Fruit fly (Drosophila melanogaster): Measurements from ENCODE around the gene snk.

DNA sequence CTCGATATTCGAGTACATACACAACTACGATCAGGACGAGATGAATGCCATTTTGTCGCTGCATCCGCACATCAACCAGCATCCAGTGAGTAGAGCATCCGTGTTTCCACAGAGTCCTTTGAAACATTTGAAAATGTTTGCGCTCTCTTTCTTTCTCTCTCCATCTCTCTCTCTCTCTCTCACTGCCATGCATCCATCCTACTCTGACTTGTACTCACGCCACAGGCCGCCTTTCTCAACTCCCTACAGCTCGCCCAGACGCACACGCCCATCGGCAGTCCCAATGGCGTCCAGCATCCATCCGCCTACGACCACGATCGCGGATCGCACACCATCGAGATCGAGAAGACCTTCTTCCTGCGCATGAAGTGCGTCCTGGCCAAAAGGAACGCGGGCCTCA lies 32.0 kb upstream of the snk start:
- no peak for TF ChIP-seq CG12768 (GFP tag; optimal IDR thresholded peaks at IDR 0.05)
- TF ChIP-seq cic (GFP tag; optimal IDR thresholded peaks at IDR 0.05), result no peak
- no peak for TF ChIP-seq ovo (GFP tag; optimal IDR thresholded peaks at IDR 0.05)
- no peak for TF ChIP-seq tj (GFP tag; optimal IDR thresholded peaks at IDR 0.05)
- no peak for TF ChIP-seq CG7045 (GFP tag; optimal IDR thresholded peaks at IDR 0.05)
- TF ChIP-seq pad (GFP tag; optimal IDR thresholded peaks at IDR 0.05), result no peak
- TF ChIP-seq CG14711 (tag; optimal IDR thresholded peaks at IDR 0.05), result no peak
- TF ChIP-seq kay (GFP tag; ENCODE audit: borderline replicate concordance), result no peak
- no peak for TF ChIP-seq CG5204 (GFP tag; optimal IDR thresholded peaks at IDR 0.05)
- TF ChIP-seq Clk (GFP tag; optimal IDR thresholded peaks at IDR 0.05), result no peak
- no peak for TF ChIP-seq bab1 (GFP tag; optimal IDR thresholded peaks at IDR 0.05)
- no peak for TF ChIP-seq cnc (optimal IDR thresholded peaks at IDR 0.05)
- no peak for TF ChIP-seq Crg-1 (GFP tag; optimal IDR thresholded peaks at IDR 0.05)

Data from whole organism, adult.